Fruit fly (Drosophila melanogaster) whole organism, embryonic: Measurements from ENCODE around the gene CG5254.
A peak's percentile ranks its signal among the peaks of the same experiment; 100 is the strongest.

Source experiments
- CG10147 ChIP-seq: fragments of 200-800 bp; sonication (Bioruptor generic); optimal IDR thresholded peaks from 2 replicates; lab custom pipeline; 2019; ENCODE audit warnings: missing biosample characterization, mild to moderate bottlenecking, missing genetic modification characterization, moderate library complexity
- CG10431 ChIP-seq: fragments of 200-800 bp; sonication (Bioruptor generic); optimal IDR thresholded peaks from 3 replicates; lab custom pipeline; 2018; ENCODE audit warnings: missing biosample characterization, mild to moderate bottlenecking, missing genetic modification characterization
- CG12219 ChIP-seq: fragments of 200-800 bp; sonication (Bioruptor generic); optimal IDR thresholded peaks from 3 replicates; lab custom pipeline; 2018; ENCODE audit warnings: missing biosample characterization, mild to moderate bottlenecking, missing genetic modification characterization
- CG12769 ChIP-seq: fragments of 200-800 bp; sonication (Bioruptor generic); optimal IDR thresholded peaks from 2 replicates; lab custom pipeline; 2019; ENCODE audit warnings: missing biosample characterization, mild to moderate bottlenecking, missing genetic modification characterization, moderate library complexity
- CG13287 ChIP-seq: fragments of 200-800 bp; sonication (Bioruptor generic); IDR thresholded peaks from 2 replicates; pipeline ENCODE4 v1.3.6; 2022; ENCODE audit warnings: missing biosample characterization, missing genetic modification characterization; ENCODE audit not compliant: partially characterized antibody
- CG13624 ChIP-seq: fragments of 200-800 bp; sonication (Bioruptor generic); optimal IDR thresholded peaks from 2 replicates; lab custom pipeline; 2016; ENCODE audit warnings: missing biosample characterization, missing genetic modification characterization
- CG13894 ChIP-seq: fragments of 200-800 bp; sonication (Bioruptor generic); optimal IDR thresholded peaks from 3 replicates; lab custom pipeline; 2018; ENCODE audit warnings: missing biosample characterization, mild to moderate bottlenecking, missing genetic modification characterization, moderate library complexity
- CG15601 ChIP-seq: fragments of 200-800 bp; sonication (Bioruptor generic); optimal IDR thresholded peaks from 3 replicates; lab custom pipeline; 2019; ENCODE audit warnings: missing biosample characterization, mild to moderate bottlenecking, missing genetic modification characterization, moderate library complexity
- CG1603 ChIP-seq: fragments of 200-800 bp; sonication (Bioruptor generic); optimal IDR thresholded peaks from 2 replicates; lab custom pipeline; 2019; ENCODE audit warnings: missing biosample characterization, mild to moderate bottlenecking, missing genetic modification characterization, moderate library complexity
- CG17328 ChIP-seq: fragments of 200-800 bp; sonication (Bioruptor generic); IDR thresholded peaks from 2 replicates; pipeline ENCODE4 v1.3.6; 2022; ENCODE audit warnings: missing biosample characterization, missing genetic modification characterization
- CG17361 ChIP-seq: fragments of 200-800 bp; sonication (Bioruptor generic); IDR thresholded peaks from 3 replicates; pipeline ENCODE4 v1.3.6; 2022; ENCODE audit warnings: missing biosample characterization, missing genetic modification characterization
- CG18262 ChIP-seq: fragments of 200-800 bp; optimal IDR thresholded peaks from 3 replicates; lab custom pipeline; 2019; ENCODE audit warnings: missing biosample characterization, mild to moderate bottlenecking, missing genetic modification characterization, moderate library complexity
- CG18476 ChIP-seq: fragments of 200-800 bp; sonication (Bioruptor generic); optimal IDR thresholded peaks from 2 replicates; lab custom pipeline; 2016; ENCODE audit warnings: missing biosample characterization, mild to moderate bottlenecking, missing genetic modification characterization
- CG31224 ChIP-seq: fragments of 200-800 bp; sonication (Bioruptor generic); IDR thresholded peaks from 2 replicates; pipeline ENCODE4 v1.3.6; 2022; ENCODE audit warnings: missing biosample characterization, missing genetic modification characterization
- CG33213 ChIP-seq: fragments of 200-800 bp; sonication (Bioruptor generic); optimal IDR thresholded peaks from 3 replicates; lab custom pipeline; 2016; ENCODE audit warnings: missing biosample characterization, missing genetic modification characterization
- CG6765 ChIP-seq: fragments of 200-800 bp; sonication (Bioruptor generic); optimal IDR thresholded peaks from 3 replicates; lab custom pipeline; 2017; ENCODE audit warnings: missing biosample characterization, mild to moderate bottlenecking, missing genetic modification characterization
- CoRest ChIP-seq: fragments of 200-800 bp; sonication (Bioruptor generic); optimal IDR thresholded peaks from 3 replicates; lab custom pipeline; 2018; ENCODE audit warnings: missing biosample characterization, mild to moderate bottlenecking, missing genetic modification characterization, moderate library complexity
- Dll ChIP-seq: fragments of 200-800 bp; sonication (Bioruptor generic); IDR thresholded peaks from 4 replicates; pipeline ENCODE4 v1.3.6; 2022; ENCODE audit warnings: missing biosample characterization, missing genetic modification characterization; ENCODE audit not compliant: partially characterized antibody
- Doc3 ChIP-seq: fragments of 200-800 bp; sonication (Bioruptor generic); IDR thresholded peaks from 3 replicates; pipeline ENCODE4 v1.3.6; 2022; ENCODE audit warnings: missing biosample characterization, missing genetic modification characterization; ENCODE audit not compliant: partially characterized antibody
- E2f1 ChIP-seq: fragments of 200-800 bp; sonication (Bioruptor generic); IDR thresholded peaks from 2 replicates; pipeline ENCODE4 v1.3.6; 2022; ENCODE audit warnings: missing biosample characterization, missing genetic modification characterization
- E2f2 ChIP-seq: fragments of 200-800 bp; sonication (Bioruptor generic); IDR thresholded peaks from 2 replicates; pipeline ENCODE4 v1.3.6; 2022; ENCODE audit warnings: missing biosample characterization, missing genetic modification characterization
- Gug ChIP-seq: fragments of 200-800 bp; sonication (Bioruptor generic); IDR thresholded peaks from 4 replicates; pipeline ENCODE4 v1.3.6; 2022; ENCODE audit warnings: missing biosample characterization, missing genetic modification characterization
- Hr78 ChIP-seq, 2 experiments: fragments of 200-800 bp in 1 of 2; fragments of >200 bp in 1 of 2; sonication (Bioruptor generic) in 1 of 2; optimal IDR thresholded peaks; 2 replicates each; lab custom pipeline; 2017 to 2019; ENCODE audit warnings: missing biosample characterization in 2 of 2, missing genetic modification characterization in 2 of 2, mild to moderate bottlenecking in 1 of 2, moderate library complexity in 1 of 2
- Kr ChIP-seq: fragments of 200-800 bp; sonication (Bioruptor generic); optimal IDR thresholded peaks from 2 replicates; lab custom pipeline; 2017; ENCODE audit warnings: missing biosample characterization, mild to moderate bottlenecking, missing genetic modification characterization
- Meics ChIP-seq: fragments of 200-800 bp; sonication (Bioruptor generic); optimal IDR thresholded peaks from 2 replicates; lab custom pipeline; 2017; ENCODE audit warnings: missing biosample characterization, mild to moderate bottlenecking, missing genetic modification characterization
- NfI ChIP-seq: fragments of 200-800 bp; sonication (Bioruptor generic); optimal IDR thresholded peaks from 3 replicates; lab custom pipeline; 2018; ENCODE audit warnings: missing biosample characterization, mild to moderate bottlenecking, missing genetic modification characterization, moderate library complexity
- Pdp1 ChIP-seq, 2 experiments: fragments of 200-800 bp; sonication (Bioruptor generic); optimal IDR thresholded peaks; 3 replicates each; lab custom pipeline; 2016; ENCODE audit warnings: missing biosample characterization in 2 of 2, missing genetic modification characterization in 2 of 2, mild to moderate bottlenecking in 1 of 2, moderate library complexity in 1 of 2
- Rfx ChIP-seq: fragments of 200-800 bp; sonication (Bioruptor generic); IDR thresholded peaks from 2 replicates; pipeline ENCODE4 v1.3.6; 2022; ENCODE audit warnings: missing biosample characterization, missing genetic modification characterization
- Rx ChIP-seq: fragments of 200-800 bp; sonication (Bioruptor generic); IDR thresholded peaks from 2 replicates; pipeline ENCODE4 v1.3.6; 2022; ENCODE audit warnings: missing biosample characterization, missing genetic modification characterization
- Sry-δ ChIP-seq: fragments of 200-800 bp; sonication (Bioruptor generic); optimal IDR thresholded peaks from 2 replicates; lab custom pipeline; 2016; ENCODE audit warnings: missing biosample characterization, missing genetic modification characterization
- Xrp1 ChIP-seq: fragments of 200-800 bp; sonication (Bioruptor generic); IDR thresholded peaks from 2 replicates; pipeline ENCODE4 v1.3.6; 2022; ENCODE audit warnings: missing biosample characterization, missing genetic modification characterization
- ac ChIP-seq: fragments of 200-800 bp; sonication (Bioruptor generic); optimal IDR thresholded peaks from 3 replicates; lab custom pipeline; 2017; ENCODE audit warnings: missing biosample characterization, mild to moderate bottlenecking, missing genetic modification characterization
- ato ChIP-seq: fragments of 200-800 bp; sonication (Bioruptor generic); IDR thresholded peaks from 2 replicates; pipeline ENCODE4 v1.3.6; 2022; ENCODE audit warnings: missing biosample characterization, missing genetic modification characterization; ENCODE audit not compliant: partially characterized antibody
- bbx ChIP-seq: fragments of 200-800 bp; sonication (Bioruptor generic); IDR thresholded peaks from 2 replicates; pipeline ENCODE4 v1.3.6; 2022; ENCODE audit warnings: missing biosample characterization, missing genetic modification characterization; ENCODE audit not compliant: partially characterized antibody
- cas ChIP-seq: fragments of 200-800 bp; sonication (Bioruptor generic); IDR thresholded peaks from 2 replicates; pipeline ENCODE4 v1.3.6; 2022; ENCODE audit warnings: missing biosample characterization, missing genetic modification characterization
- gt ChIP-seq: fragments of 200-800 bp; sonication (Bioruptor generic); IDR thresholded peaks from 2 replicates; pipeline ENCODE4 v1.3.6; 2022; ENCODE audit warnings: missing biosample characterization, missing genetic modification characterization
- jigr1 ChIP-seq: fragments of 200-800 bp; sonication (Bioruptor generic); IDR thresholded peaks from 3 replicates; pipeline ENCODE4 v1.3.6; 2022; ENCODE audit warnings: missing biosample characterization, missing genetic modification characterization
- ken ChIP-seq: fragments of 200-800 bp; sonication (Bioruptor generic); IDR thresholded peaks from 3 replicates; pipeline ENCODE4 v1.3.6; 2022; ENCODE audit warnings: missing biosample characterization, missing genetic modification characterization
- mam ChIP-seq: fragments of 200-800 bp; sonication (Bioruptor generic); optimal IDR thresholded peaks from 3 replicates; lab custom pipeline; 2016; ENCODE audit warnings: missing biosample characterization, missing genetic modification characterization
- otp ChIP-seq: fragments of 200-800 bp; sonication (Bioruptor generic); IDR thresholded peaks from 3 replicates; pipeline ENCODE4, ENCODE4 v1.3.6; 2022; ENCODE audit warnings: missing biosample characterization, missing genetic modification characterization
- p53 ChIP-seq: fragments of 200-800 bp; sonication (Bioruptor generic); optimal IDR thresholded peaks from 2 replicates; lab custom pipeline; 2016; ENCODE audit warnings: missing biosample characterization, missing genetic modification characterization
- pita ChIP-seq: fragments of 200-800 bp; sonication (Bioruptor generic); optimal IDR thresholded peaks from 2 replicates; lab custom pipeline; 2017; ENCODE audit warnings: missing biosample characterization, mild to moderate bottlenecking, missing genetic modification characterization
- pros ChIP-seq: fragments of 200-800 bp; sonication (Bioruptor generic); optimal IDR thresholded peaks from 3 replicates; lab custom pipeline; 2019; ENCODE audit warnings: missing biosample characterization, mild to moderate bottlenecking, missing genetic modification characterization, moderate library complexity
- schlank ChIP-seq: fragments of 200-800 bp; sonication (Bioruptor generic); optimal IDR thresholded peaks from 2 replicates; lab custom pipeline; 2018; ENCODE audit warnings: missing biosample characterization, mild to moderate bottlenecking, missing genetic modification characterization
- slp2 ChIP-seq: fragments of 200-800 bp; sonication (Bioruptor generic); optimal IDR thresholded peaks from 2 replicates; lab custom pipeline; 2016; ENCODE audit warnings: missing biosample characterization, missing genetic modification characterization
- so ChIP-seq: fragments of 200-800 bp; sonication (Bioruptor generic); IDR thresholded peaks from 3 replicates; pipeline ENCODE4 v1.3.6; 2022; ENCODE audit warnings: missing biosample characterization, missing genetic modification characterization
- tup ChIP-seq: fragments of 200-800 bp; sonication (Bioruptor generic); optimal IDR thresholded peaks from 2 replicates; lab custom pipeline; 2016; ENCODE audit warnings: missing biosample characterization, mild to moderate bottlenecking, missing genetic modification characterization, moderate library complexity
- unpg ChIP-seq: fragments of 200-800 bp; sonication (Bioruptor generic); optimal IDR thresholded peaks from 3 replicates; lab custom pipeline; 2018; ENCODE audit warnings: missing biosample characterization, mild to moderate bottlenecking, missing genetic modification characterization, moderate library complexity

The CG5254 gene

DNA sequence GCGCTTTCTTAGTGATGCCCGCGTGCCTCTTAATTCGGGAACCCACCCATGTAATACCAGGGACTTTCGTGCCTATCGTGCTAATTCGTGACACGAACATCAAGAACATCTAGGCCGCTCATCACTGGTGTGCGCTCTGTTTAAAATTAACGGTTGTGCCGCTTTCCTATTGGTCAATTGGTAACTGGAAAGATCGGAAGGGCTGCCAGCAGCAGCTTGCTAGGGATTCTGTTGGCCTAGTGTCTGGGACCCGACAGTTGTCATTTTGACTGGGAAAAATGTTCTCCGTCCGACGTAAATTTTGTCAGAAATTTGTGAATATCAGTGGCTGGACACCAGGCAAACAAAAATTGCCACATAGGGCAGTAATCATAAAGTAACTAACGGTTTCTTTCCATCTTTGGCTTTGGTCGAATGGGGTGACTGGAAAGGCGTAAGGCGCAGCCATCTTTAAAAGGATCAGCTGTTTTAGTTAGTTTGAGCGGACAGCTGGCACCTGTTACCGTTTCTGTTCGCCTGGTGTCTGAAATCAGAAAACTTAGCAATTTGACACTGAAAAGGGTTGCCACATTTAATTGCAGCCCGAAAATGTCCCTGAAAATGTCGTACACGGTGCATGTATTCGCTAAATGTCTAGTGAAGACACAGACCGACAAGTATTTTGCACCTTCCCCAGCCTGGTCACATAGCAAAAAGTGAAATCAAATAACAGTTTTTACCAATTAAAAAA is 8.9 kb downstream of the CG5254 start, which contains the start of gene CG5273 (continued):
- TF ChIP-seq Xrp1 = peak; percentile 51; the same call in 1 of the 2 replicates
- peak; percentile 63 for TF ChIP-seq CG13894 (tag; lab: Kevin White, UChicago)
- TF ChIP-seq CoRest = peak; percentile 31
- TF ChIP-seq CG33213 (GFP tag; lab: Kevin White, UChicago) = peak; percentile 85
- TF ChIP-seq slp2 (GFP tag; lab: Kevin White, UChicago) = no peak
- TF ChIP-seq E2f1 (GFP tag; lab: Robert Waterston, UW) = 0 out of 2 replicates have a peak, but pooled peaks have one; percentile 9
- peak; percentile 98 for TF ChIP-seq CG31224
- TF ChIP-seq NfI (GFP tag; lab: Kevin White, UChicago) = peak; percentile 13
- no peak for TF ChIP-seq ac
- TF ChIP-seq CG13624 = peak; percentile 60
- TF ChIP-seq Doc3 (GFP tag; lab: Robert Waterston, UW) = peak; percentile 98
- peak; percentile 95 for TF ChIP-seq CG13287 (GFP tag; lab: Robert Waterston, UW)
- peak; percentile 91 for TF ChIP-seq CG1603
- no peak for TF ChIP-seq gt (GFP tag; lab: Robert Waterston, UW)
- peak; percentile 39 for TF ChIP-seq p53 (GFP tag; lab: Kevin White, UChicago)
- peak; percentile 98 for TF ChIP-seq Kr (GFP tag; lab: Kevin White, UChicago)
- TF ChIP-seq Sry-δ (GFP tag; lab: Kevin White, UChicago) = peak; percentile 39
- no peak for TF ChIP-seq CG18476 (GFP tag; lab: Kevin White, UChicago)
- TF ChIP-seq mam (GFP tag; lab: Kevin White, UChicago) = no peak
- peak; percentile 25 for TF ChIP-seq unpg
- peak; percentile 37; the same call in 1 of the 3 replicates for TF ChIP-seq so
- TF ChIP-seq pita (GFP tag; lab: Kevin White, UChicago) = peak; percentile 94
- TF ChIP-seq CG12219 (GFP tag; lab: Kevin White, UChicago) = no peak
- TF ChIP-seq Gug (GFP tag; lab: Robert Waterston, UW) = peak; percentile 12; the same call in 1 of the 4 replicates
- peak; percentile 67 for TF ChIP-seq CG12769 (tag; lab: Kevin White, UChicago)
- TF ChIP-seq pros (GFP tag; lab: Kevin White, UChicago) = peak; percentile 98
- TF ChIP-seq CG10431 (GFP tag; lab: Kevin White, UChicago) = peak; percentile 64
- TF ChIP-seq CG17361 (GFP tag; lab: Robert Waterston, UW) = peak; percentile 38; the same call in 2 of the 3 replicates
- peak; percentile 97 for TF ChIP-seq bbx (GFP tag; lab: Robert Waterston, UW)
- no peak for TF ChIP-seq tup
- TF ChIP-seq CG6765 (GFP tag; lab: Kevin White, UChicago) = peak; percentile 0
- TF ChIP-seq CG15601 (tag; lab: Kevin White, UChicago) = peak; percentile 25
- peak in 1 of 2 experiments; percentile 50 for TF ChIP-seq Pdp1 (GFP tag; optimal IDR thresholded peaks at IDR 0.05; lab: Kevin White, UChicago)
- peak; percentile 45 for TF ChIP-seq CG18262 (tag; lab: Kevin White, UChicago)
- TF ChIP-seq ken (GFP tag; lab: Robert Waterston, UW) = 0 out of 3 replicates have a peak, but pooled peaks have one; percentile 24
- TF ChIP-seq Rfx (GFP tag; lab: Robert Waterston, UW) = peak; percentile 66
- TF ChIP-seq E2f2 (GFP tag; lab: Robert Waterston, UW) = peak; percentile 51
- no peak for TF ChIP-seq jigr1 (GFP tag; lab: Robert Waterston, UW)
- peak; percentile 7 for TF ChIP-seq CG10147 (GFP tag; lab: Kevin White, UChicago)
- peak; percentile 99 for TF ChIP-seq Dll
- TF ChIP-seq schlank (tag; lab: Kevin White, UChicago) = no peak
- no peak for TF ChIP-seq cas (GFP tag; lab: Robert Waterston, UW)
- TF ChIP-seq ato (GFP tag; lab: Robert Waterston, UW) = peak; percentile 95
- TF ChIP-seq Rx (GFP tag; lab: Robert Waterston, UW) = no peak
- peak; percentile 39; the same call in 1 of the 3 replicates for TF ChIP-seq otp (GFP tag; lab: Robert Waterston, UW)
- TF ChIP-seq Hr78 (GFP tag; optimal IDR thresholded peaks at IDR 0.05; lab: Kevin White, UChicago) = no peak
- no peak for TF ChIP-seq CG17328 (GFP tag; lab: Robert Waterston, UW)
- peak; percentile 17 for TF ChIP-seq Meics
